Worm (Caenorhabditis elegans): ENCODE data around the gene Y75B8A.24.
A peak's percentile ranks its signal among the peaks of the same experiment; 100 is the strongest.

Y75B8A.24 gene

ce11 chrIII:12273598-12274090 is at the start of gene Y75B8A.24, which contains the start of gene Y75B8A.25:
TSS of gene Y75B8A.24 (minus strand) at chrIII:12273752.
TSS of gene Y75B8A.25 (plus strand) at chrIII:12274040.
- TF ChIP-seq ztf-1 (GFP tag; conservative IDR thresholded peaks at IDR 0.05) (no peak), blmp-1 (tag; optimal IDR thresholded peaks at IDR 0.05; ENCODE audit: insufficient read depth) (no peak), nhr-6 (tag; optimal IDR thresholded peaks at IDR 0.05) (peak; percentile 63), unc-55 (GFP tag; optimal IDR thresholded peaks at IDR 0.05) (peak; percentile 80), nhr-25 (tag; optimal IDR thresholded peaks at IDR 0.05) (peak; percentile 77), lin-11 (tag; optimal IDR thresholded peaks at IDR 0.05) (no peak), nhr-77 (tag; optimal IDR thresholded peaks at IDR 0.05) (no peak), mbf-1 (tag; optimal IDR thresholded peaks at IDR 0.05) (no peak), nhr-21 (tag; optimal IDR thresholded peaks at IDR 0.05) (peak; percentile 34), crh-2 (tag; optimal IDR thresholded peaks at IDR 0.05) (peak; percentile 75), mab-5 (tag; optimal IDR thresholded peaks at IDR 0.05) (peak; percentile 49), sma-3 (GFP tag; optimal IDR thresholded peaks at IDR 0.05) (peak; percentile 71), snpc-4 (tag; optimal IDR thresholded peaks at IDR 0.05) (peak; percentile 60), C34F6.9 (tag; optimal IDR thresholded peaks at IDR 0.05) (peak; percentile 79), ztf-4 (tag; optimal IDR thresholded peaks at IDR 0.05) (peak; percentile 5), R02D3.7 (tag; optimal IDR thresholded peaks at IDR 0.05) (peak; percentile 57), lin-13 (GFP tag; optimal IDR thresholded peaks at IDR 0.05) (peak; percentile 57), F13H6.1 (tag; optimal IDR thresholded peaks at IDR 0.05) (peak; percentile 76), lsy-2 (tag; optimal IDR thresholded peaks at IDR 0.05) (peak; percentile 68 to 87), gmeb-1 (tag; optimal IDR thresholded peaks at IDR 0.05) (peak; percentile 85), ceh-82 (tag; optimal IDR thresholded peaks at IDR 0.05) (no peak), unc-39 (tag; optimal IDR thresholded peaks at IDR 0.05) (no peak), sem-4 (tag; optimal IDR thresholded peaks at IDR 0.05) (peak; percentile 82), nhr-129 (tag; optimal IDR thresholded peaks at IDR 0.05) (peak; percentile 4), nhr-10 (tag; optimal IDR thresholded peaks at IDR 0.05) (no peak)

DNA sequence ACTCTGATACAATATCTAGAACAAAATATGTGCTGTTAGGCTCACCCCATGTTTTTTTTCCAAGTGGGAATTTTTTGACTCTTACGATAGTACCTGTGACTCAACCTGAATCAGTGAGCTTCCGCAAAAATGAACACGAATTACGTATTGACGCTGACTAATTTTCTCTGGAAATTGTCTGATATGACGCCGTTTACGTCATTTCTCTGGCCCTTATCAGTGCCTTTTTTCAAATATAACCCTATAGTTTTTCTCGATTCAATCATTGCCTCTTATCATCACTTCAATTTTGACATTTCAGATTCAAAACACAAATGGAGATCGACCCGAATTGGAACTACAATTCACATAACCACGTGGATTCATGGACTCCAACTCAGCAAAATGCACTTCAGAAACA is 45.2 kb upstream of the Y75B8A.24 start, which contains the start of gene Y75B8A.28:
Y75B8A.28 (plus strand) TSS at position 296 of the 400 bp plus-strand sequence.
- no peak for TF ChIP-seq ZK546.5 (tag; optimal IDR thresholded peaks at IDR 0.05)
- no peak for TF ChIP-seq gmeb-1 (tag; optimal IDR thresholded peaks at IDR 0.05)
- no peak for TF ChIP-seq zag-1 (tag; optimal IDR thresholded peaks at IDR 0.05)
- peak; percentile 20 for TF ChIP-seq skn-1 (tag; optimal IDR thresholded peaks at IDR 0.05)
- peak; percentile 56 for TF ChIP-seq sma-9 (GFP tag; optimal IDR thresholded peaks at IDR 0.05)
- no peak for TF ChIP-seq sma-9 (tag; optimal IDR thresholded peaks at IDR 0.05)
- peak; percentile 100 for TF ChIP-seq fos-1 (tag; optimal IDR thresholded peaks at IDR 0.05)
- TF ChIP-seq crh-2 (tag; optimal IDR thresholded peaks at IDR 0.05): peak; percentile 26
- TF ChIP-seq F13H6.1 (tag; optimal IDR thresholded peaks at IDR 0.05): peak; percentile 6

DNA sequence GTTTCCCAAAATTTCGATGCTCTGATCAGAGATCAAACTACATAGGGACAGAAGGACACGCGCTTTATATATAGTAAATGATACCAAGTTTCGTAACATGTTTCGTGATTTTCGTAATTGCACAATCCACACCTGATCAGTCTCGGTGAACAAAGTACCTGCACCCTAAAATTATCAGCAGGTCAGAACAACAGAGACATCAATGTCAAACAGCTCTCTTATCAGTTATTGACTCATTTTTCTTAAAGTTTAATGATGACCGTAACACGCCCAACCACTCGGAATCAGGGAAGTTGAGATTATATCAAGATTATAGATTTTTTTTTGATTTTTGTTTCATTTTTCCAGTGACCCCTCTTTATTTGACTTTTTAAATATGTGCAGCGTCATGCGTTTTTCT is 43.9 kb upstream of the Y75B8A.24 start:
- TF ChIP-seq unc-39 (tag; optimal IDR thresholded peaks at IDR 0.05) (no peak), blmp-1 (tag; optimal IDR thresholded peaks at IDR 0.05; ENCODE audit: insufficient read depth) (no peak), nhr-25 (tag; optimal IDR thresholded peaks at IDR 0.05) (no peak), ztf-1 (GFP tag; conservative IDR thresholded peaks at IDR 0.05) (no peak), alr-1 (tag; optimal IDR thresholded peaks at IDR 0.05) (no peak), snpc-4 (tag; optimal IDR thresholded peaks at IDR 0.05) (no peak), lsy-2 (tag; optimal IDR thresholded peaks at IDR 0.05) (no peak), ama-1 (optimal IDR thresholded peaks at IDR 0.05) (no peak), nhr-77 (tag; optimal IDR thresholded peaks at IDR 0.05) (no peak), nhr-129 (tag; optimal IDR thresholded peaks at IDR 0.05) (no peak), ceh-82 (tag; optimal IDR thresholded peaks at IDR 0.05) (no peak), zag-1 (tag; optimal IDR thresholded peaks at IDR 0.05) (no peak), ceh-16 (tag; optimal IDR thresholded peaks at IDR 0.05) (no peak), elt-1 (tag; optimal IDR thresholded peaks at IDR 0.05) (no peak), sma-9 (GFP tag; optimal IDR thresholded peaks at IDR 0.05) (peak; percentile 59), sma-9 (tag; optimal IDR thresholded peaks at IDR 0.05) (no peak), fos-1 (tag; optimal IDR thresholded peaks at IDR 0.05) (peak; percentile 99), mbf-1 (tag; optimal IDR thresholded peaks at IDR 0.05) (no peak), skn-1 (tag; optimal IDR thresholded peaks at IDR 0.05) (peak; percentile 26)

DNA sequence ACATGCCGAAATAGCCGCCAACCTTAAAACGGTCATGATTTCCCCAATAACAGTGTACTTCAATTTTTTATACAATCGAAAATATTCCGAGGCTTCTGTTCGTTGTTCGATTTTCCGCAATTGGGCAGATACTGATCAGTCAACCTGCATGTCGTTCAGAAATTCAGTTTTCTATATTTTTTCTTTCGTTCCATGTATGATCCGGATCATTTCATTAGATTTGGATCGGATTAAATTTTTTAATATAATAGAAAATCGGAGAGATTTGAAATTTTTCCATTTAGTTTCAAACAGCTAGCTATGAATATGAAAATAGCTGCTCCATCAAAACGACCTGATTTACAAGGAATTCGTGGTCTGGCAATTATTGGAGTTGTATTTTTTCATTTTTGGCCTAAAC is 41.6 kb upstream of the Y75B8A.24 start, which contains the start of gene Y75B8A.37:
Y75B8A.37 (plus strand) TSS at position 301 of the 400 bp plus-strand sequence.
- TF ChIP-seq nhr-25 (tag; optimal IDR thresholded peaks at IDR 0.05): no peak

All from whole organism, L2 larva.